Fruit fly (Drosophila melanogaster): Measurements from ENCODE around the gene CG3739.
A peak's percentile ranks its signal among the peaks of the same experiment; 100 is the strongest.

The CG3739 gene

dm6 chr3R:19403096-19403515 is 9.9 kb downstream of the CG3739 start, which contains the start of the genes Ino80 and Aptx (continued):
- TF ChIP-seq ssp (GFP tag; IDR thresholded peaks at IDR 0.05): peak; percentile 88
- TF ChIP-seq fd3F (GFP tag; optimal IDR thresholded peaks at IDR 0.05): peak; percentile 89
- TF ChIP-seq Meics (GFP tag; optimal IDR thresholded peaks at IDR 0.05): peak; percentile 92
- peak; percentile 92 for TF ChIP-seq Blimp-1 (GFP tag; optimal IDR thresholded peaks at IDR 0.05)
- TF ChIP-seq pnt (GFP tag; optimal IDR thresholded peaks at IDR 0.05): peak; percentile 92
- peak; percentile 28; the same call in 1 of the 2 replicates for TF ChIP-seq CG10321 (GFP tag; IDR thresholded peaks at IDR 0.05)
- no peak for TF ChIP-seq Nf-YC (tag; optimal IDR thresholded peaks at IDR 0.05)
- peak; percentile 93 for TF ChIP-seq Atf6 (GFP tag; IDR thresholded peaks at IDR 0.05)
- peak; percentile 77 for TF ChIP-seq gfzf (GFP tag; optimal IDR thresholded peaks at IDR 0.05)
- peak; percentile 84; the same call in 2 of the 3 replicates for TF ChIP-seq gce (GFP tag; IDR thresholded peaks at IDR 0.05)
- no peak for TF ChIP-seq CG10431 (GFP tag; optimal IDR thresholded peaks at IDR 0.05)
- peak; percentile 92 for TF ChIP-seq H15 (GFP tag; IDR thresholded peaks at IDR 0.05)
- TF ChIP-seq crp (GFP tag; optimal IDR thresholded peaks at IDR 0.05): peak; percentile 84 to 92
- TF ChIP-seq stwl (tag; optimal IDR thresholded peaks at IDR 0.05): peak; percentile 97
- TF ChIP-seq Dek (tag; optimal IDR thresholded peaks at IDR 0.05): peak; percentile 90
- TF ChIP-seq toy (GFP tag; IDR thresholded peaks at IDR 0.05): peak; percentile 77; the same call in 1 of the 2 replicates
- TF ChIP-seq Spps (tag; optimal IDR thresholded peaks at IDR 0.05): peak; percentile 84
- TF ChIP-seq otp (GFP tag; IDR thresholded peaks at IDR 0.05): peak; percentile 82; the same call in 2 of the 3 replicates
- peak; percentile 71 for TF ChIP-seq CG9797 (GFP tag; optimal IDR thresholded peaks at IDR 0.05)
- peak; percentile 91 for TF ChIP-seq CG3726 (GFP tag; IDR thresholded peaks at IDR 0.05)
- TF ChIP-seq vnd (GFP tag; IDR thresholded peaks at IDR 0.05; ENCODE audit: partially characterized antibody): peak; percentile 93
- peak; percentile 91 for TF ChIP-seq Atf3 (GFP tag; optimal IDR thresholded peaks at IDR 0.05)
- TF ChIP-seq CG4360 (GFP tag; IDR thresholded peaks at IDR 0.05): peak; percentile 69; the same call in 1 of the 2 replicates
- TF ChIP-seq en (GFP tag; optimal IDR thresholded peaks at IDR 0.05): peak; percentile 74
- no peak; the same call in 1 of the 3 replicates for TF ChIP-seq CG17361 (GFP tag; IDR thresholded peaks at IDR 0.05)
- TF ChIP-seq peb (GFP tag; IDR thresholded peaks at IDR 0.05): peak; percentile 88
- TF ChIP-seq bigmax (GFP tag; optimal IDR thresholded peaks at IDR 0.05): peak; percentile 54
- TF ChIP-seq kni (GFP tag; optimal IDR thresholded peaks at IDR 0.05): no peak

DNA sequence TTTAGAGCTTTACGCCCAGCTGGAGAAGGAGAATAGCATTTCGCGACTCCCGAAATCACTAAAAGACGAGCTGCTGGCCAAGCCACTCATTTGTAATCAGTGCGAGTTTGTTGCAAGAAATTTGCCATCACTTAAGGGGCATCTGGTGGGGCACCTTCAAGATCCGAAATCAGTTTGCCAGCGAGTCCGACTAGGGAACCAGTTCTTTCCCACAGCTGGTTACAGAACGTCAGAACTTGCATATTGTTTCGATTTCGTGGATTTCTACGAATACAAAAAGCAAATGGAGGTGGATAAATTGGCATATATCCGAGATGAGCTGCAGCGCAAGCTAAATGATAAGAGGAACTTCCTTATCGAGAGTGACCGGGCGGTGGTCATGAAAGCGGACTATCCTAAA is 11.1 kb downstream of the CG3739 start:
- TF ChIP-seq unc-4 (GFP tag; IDR thresholded peaks at IDR 0.05; ENCODE audit: partially characterized antibody) (no peak), zen2 (GFP tag; IDR thresholded peaks at IDR 0.05; ENCODE audit: partially characterized antibody) (0 out of 3 replicates have a peak, but pooled peaks have one; percentile 22), HmgD (GFP tag; optimal IDR thresholded peaks at IDR 0.05) (no peak), pzg (GFP tag; optimal IDR thresholded peaks at IDR 0.05) (peak; percentile 16), ara (GFP tag; IDR thresholded peaks at IDR 0.05) (no peak), Sry-δ (GFP tag; optimal IDR thresholded peaks at IDR 0.05) (peak; percentile 6), CG6175 (GFP tag; IDR thresholded peaks at IDR 0.05) (peak; percentile 66; the same call in 2 of the 3 replicates), sim (GFP tag; IDR thresholded peaks at IDR 0.05) (no peak), Dll (GFP tag; IDR thresholded peaks at IDR 0.05; ENCODE audit: partially characterized antibody) (0 out of 4 replicates have a peak, but pooled peaks have one; percentile 35), knrl (GFP tag; IDR thresholded peaks at IDR 0.05; ENCODE audit: partially characterized antibody) (peak; percentile 25; the same call in 1 of the 3 replicates), p53 (GFP tag; optimal IDR thresholded peaks at IDR 0.05) (no peak), CG6689 (GFP tag; IDR thresholded peaks at IDR 0.05) (peak; percentile 36; the same call in 1 of the 2 replicates), Scr (GFP tag; IDR thresholded peaks at IDR 0.05; ENCODE audit: partially characterized antibody) (peak; percentile 34), MBD-R2 (GFP tag; IDR thresholded peaks at IDR 0.05) (peak; percentile 63), odd (GFP tag; optimal IDR thresholded peaks at IDR 0.05) (no peak), CG13287 (GFP tag; IDR thresholded peaks at IDR 0.05; ENCODE audit: partially characterized antibody) (peak; percentile 15; the same call in 1 of the 2 replicates), CG2199 (GFP tag; IDR thresholded peaks at IDR 0.05) (0 out of 3 replicates have a peak, but pooled peaks have one; percentile 17), sna (GFP tag; IDR thresholded peaks at IDR 0.05; ENCODE audit: partially characterized antibody) (peak; percentile 48; the same call in 1 of the 2 replicates), CG32532 (GFP tag; IDR thresholded peaks at IDR 0.05) (no peak), Sry-β (GFP tag; optimal IDR thresholded peaks at IDR 0.05) (peak; percentile 24), Dbx (GFP tag; IDR thresholded peaks at IDR 0.05) (no peak), bbx (GFP tag; IDR thresholded peaks at IDR 0.05; ENCODE audit: partially characterized antibody) (0 out of 2 replicates have a peak, but pooled peaks have one; percentile 23)
